Worm (Caenorhabditis elegans) whole organism, midembryonic: ENCODE results near the gene T24A6.7.

Source experiments
- T22C8.4 ChIP-seq: fragments of 200-800 bp; sonication (Bioruptor generic); IDR thresholded peaks from 2 replicates; pipeline ENCODE4 v1.3.6; 2022; ENCODE audit warnings: missing genetic modification characterization, missing compliant biosample characterization
- cog-1 ChIP-seq: sonication (generic microtip); optimal IDR thresholded peaks from 2 replicates; lab custom pipeline; 2016; ENCODE audit warnings: missing genetic modification characterization, missing compliant biosample characterization
- flt-1 ChIP-seq: fragments of 200-800 bp; sonication (Bioruptor generic); IDR thresholded peaks from 2 replicates; pipeline ENCODE4 v1.3.6; 2022; ENCODE audit warnings: missing genetic modification characterization, missing compliant biosample characterization
- klf-2 ChIP-seq: fragments of 200-800 bp; sonication (Bioruptor generic); conservative IDR thresholded peaks from 2 replicates; pipeline ENCODE4 v1.3.6; 2022; ENCODE audit warnings: missing genetic modification reagents, missing genetic modification characterization, missing compliant biosample characterization
- ref-1 ChIP-seq: fragments of 200-800 bp; sonication (Bioruptor generic); conservative IDR thresholded peaks from 2 replicates; pipeline ENCODE4 v1.3.6; 2022; ENCODE audit warnings: missing genetic modification reagents, missing genetic modification characterization, missing compliant biosample characterization
- ztf-23 ChIP-seq: fragments of 200-800 bp; sonication (Bioruptor generic); IDR thresholded peaks from 2 replicates; pipeline ENCODE4 v1.3.6; 2022; ENCODE audit warnings: missing genetic modification reagents, missing genetic modification characterization, missing compliant biosample characterization

DNA sequence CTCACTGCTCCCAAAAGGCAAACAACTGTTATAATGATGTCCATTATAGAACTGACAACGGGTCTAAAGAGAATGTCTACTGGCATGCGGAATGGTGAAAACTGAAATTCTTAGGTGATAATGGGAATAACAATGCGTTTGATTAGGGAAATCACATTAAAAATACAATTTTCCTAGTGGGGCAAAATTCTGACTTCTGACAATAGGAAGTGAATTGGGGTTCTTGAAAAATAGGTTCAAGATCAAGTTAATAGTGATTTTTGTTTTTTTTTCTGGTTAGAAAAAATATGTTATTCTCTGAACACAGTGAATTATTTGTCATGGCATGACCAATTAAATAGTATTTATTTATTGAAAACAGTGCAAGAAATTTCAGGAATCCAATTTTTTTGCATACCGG lies 38.2 kb upstream of the T24A6.7 start, which contains the start of gene srbc-32:
- TF ChIP-seq klf-2 (GFP tag; lab: Robert Waterston, UW) (no peak), cog-1 (tag; lab: Kevin White, UChicago) (no peak), flt-1 (no peak), ztf-23 (GFP tag; lab: Robert Waterston, UW) (no peak), T22C8.4 (GFP tag; lab: Robert Waterston, UW) (no peak), ref-1 (GFP tag; lab: Robert Waterston, UW) (no peak)
